Fruit fly (Drosophila melanogaster) whole organism, embryonic: ENCODE results near the gene CG12702.

ENCODE experiments used
- Ada2b ChIP-seq: fragments of 200-800 bp; sonication (Bioruptor generic); IDR thresholded peaks from 2 replicates; pipeline ENCODE4 v1.3.6; 2022; ENCODE audit warnings: missing biosample characterization, missing genetic modification characterization
- Atf3 ChIP-seq: fragments of 200-800 bp; sonication (Bioruptor generic); optimal IDR thresholded peaks from 3 replicates; lab custom pipeline; 2016; ENCODE audit warnings: missing biosample characterization, missing genetic modification characterization
- Awh ChIP-seq: fragments of 200-800 bp; sonication (Bioruptor generic); IDR thresholded peaks from 2 replicates; pipeline ENCODE4, ENCODE4 v1.3.6; 2022; ENCODE audit warnings: missing biosample characterization, missing genetic modification characterization
- Bgb ChIP-seq: fragments of 200-800 bp; sonication (Bioruptor generic); IDR thresholded peaks from 2 replicates; pipeline ENCODE4 v1.3.6; 2022; ENCODE audit warnings: missing biosample characterization, missing genetic modification characterization; ENCODE audit not compliant: partially characterized antibody
- CG10147 ChIP-seq: fragments of 200-800 bp; sonication (Bioruptor generic); optimal IDR thresholded peaks from 2 replicates; lab custom pipeline; 2019; ENCODE audit warnings: missing biosample characterization, mild to moderate bottlenecking, missing genetic modification characterization, moderate library complexity
- CG10366 ChIP-seq: fragments of 200-800 bp; sonication (Bioruptor generic); IDR thresholded peaks from 2 replicates; pipeline ENCODE4 v1.3.6; 2022; ENCODE audit warnings: missing biosample characterization, missing genetic modification characterization
- CG11398 ChIP-seq: fragments of 200-800 bp; sonication (Bioruptor generic); optimal IDR thresholded peaks from 2 replicates; lab custom pipeline; 2016; ENCODE audit warnings: missing biosample characterization, missing genetic modification characterization
- CG12236 ChIP-seq: fragments of 200-800 bp; sonication (Bioruptor generic); optimal IDR thresholded peaks from 2 replicates; lab custom pipeline; 2016; ENCODE audit warnings: missing biosample characterization, missing genetic modification characterization
- CG12942 ChIP-seq: fragments of 200-800 bp; sonication (Bioruptor generic); optimal IDR thresholded peaks from 3 replicates; lab custom pipeline; 2016; ENCODE audit warnings: missing biosample characterization, missing genetic modification characterization
- CG15601 ChIP-seq: fragments of 200-800 bp; sonication (Bioruptor generic); optimal IDR thresholded peaks from 3 replicates; lab custom pipeline; 2019; ENCODE audit warnings: missing biosample characterization, mild to moderate bottlenecking, missing genetic modification characterization, moderate library complexity
- CG16815 ChIP-seq: fragments of 200-800 bp; sonication (Bioruptor generic); optimal IDR thresholded peaks from 3 replicates; lab custom pipeline; 2017; ENCODE audit warnings: missing biosample characterization, mild to moderate bottlenecking, missing genetic modification characterization
- CG17568 ChIP-seq: fragments of 200-800 bp; sonication (Bioruptor generic); optimal IDR thresholded peaks from 2 replicates; lab custom pipeline; 2018; ENCODE audit warnings: missing biosample characterization, mild to moderate bottlenecking, missing genetic modification characterization, moderate library complexity
- CG17829 ChIP-seq: fragments of 200-800 bp; optimal IDR thresholded peaks from 2 replicates; lab custom pipeline; 2019; ENCODE audit warnings: missing biosample characterization, mild to moderate bottlenecking, missing genetic modification characterization, moderate library complexity
- CG2129 ChIP-seq: fragments of 200-800 bp; sonication (Bioruptor generic); IDR thresholded peaks from 2 replicates; pipeline ENCODE4 v1.3.6; 2022; ENCODE audit warnings: missing biosample characterization, missing genetic modification characterization; ENCODE audit not compliant: partially characterized antibody
- CG2199 ChIP-seq: fragments of 200-800 bp; sonication (Bioruptor generic); IDR thresholded peaks from 3 replicates; pipeline ENCODE4 v1.3.6; 2022; ENCODE audit warnings: missing biosample characterization, missing genetic modification characterization
- CG2889 ChIP-seq: fragments of 200-800 bp; sonication (Bioruptor generic); IDR thresholded peaks from 3 replicates; pipeline ENCODE4 v1.3.6; 2022; ENCODE audit warnings: missing biosample characterization, missing genetic modification characterization
- CG31224 ChIP-seq: fragments of 200-800 bp; sonication (Bioruptor generic); IDR thresholded peaks from 2 replicates; pipeline ENCODE4 v1.3.6; 2022; ENCODE audit warnings: missing biosample characterization, missing genetic modification characterization
- CG32772 ChIP-seq: fragments of 200-800 bp; sonication (Bioruptor generic); IDR thresholded peaks from 2 replicates; pipeline ENCODE4 v1.3.6; 2022; ENCODE audit warnings: missing biosample characterization, missing genetic modification characterization
- CG3281 ChIP-seq: fragments of 200-800 bp; sonication (Bioruptor generic); optimal IDR thresholded peaks from 3 replicates; lab custom pipeline; 2017; ENCODE audit warnings: missing biosample characterization, mild to moderate bottlenecking, missing genetic modification characterization
- CG34224 ChIP-seq: fragments of 200-800 bp; sonication (Bioruptor generic); IDR thresholded peaks from 3 replicates; pipeline ENCODE4 v1.3.6; 2022; ENCODE audit warnings: missing biosample characterization, missing genetic modification characterization; ENCODE audit not compliant: partially characterized antibody
- CG4730 ChIP-seq: fragments of 200-800 bp; sonication (Bioruptor generic); IDR thresholded peaks from 2 replicates; pipeline ENCODE4 v1.3.6; 2022; ENCODE audit warnings: missing biosample characterization, missing genetic modification characterization
- CG6765 ChIP-seq: fragments of 200-800 bp; sonication (Bioruptor generic); optimal IDR thresholded peaks from 3 replicates; lab custom pipeline; 2017; ENCODE audit warnings: missing biosample characterization, mild to moderate bottlenecking, missing genetic modification characterization
- CG7372 ChIP-seq: fragments of 200-800 bp; sonication (Bioruptor generic); IDR thresholded peaks from 2 replicates; pipeline ENCODE4 v1.3.6; 2022; ENCODE audit warnings: missing biosample characterization, missing genetic modification characterization
- CG9215 ChIP-seq: fragments of 200-800 bp; sonication (Bioruptor generic); IDR thresholded peaks from 2 replicates; pipeline ENCODE4 v1.3.6; 2022; ENCODE audit warnings: missing biosample characterization, missing genetic modification characterization
- CG9932 ChIP-seq: fragments of 200-800 bp; sonication (Bioruptor generic); IDR thresholded peaks from 2 replicates; pipeline ENCODE4 v1.3.6; 2022; ENCODE audit warnings: missing biosample characterization, missing genetic modification characterization
- Dip3 ChIP-seq: fragments of 200-800 bp; sonication (Bioruptor generic); optimal IDR thresholded peaks from 3 replicates; lab custom pipeline; 2016; ENCODE audit warnings: missing biosample characterization, missing genetic modification characterization
- Hmr ChIP-seq: fragments of 200-800 bp; sonication (Bioruptor generic); optimal IDR thresholded peaks from 3 replicates; lab custom pipeline; 2017; ENCODE audit warnings: mild to moderate bottlenecking, missing biosample characterization, missing genetic modification reagents, missing genetic modification characterization
- Hr78 ChIP-seq, 2 experiments: fragments of 200-800 bp in 1 of 2; fragments of >200 bp in 1 of 2; sonication (Bioruptor generic) in 1 of 2; optimal IDR thresholded peaks; 2 replicates each; lab custom pipeline; 2017 to 2019; ENCODE audit warnings: missing biosample characterization in 2 of 2, missing genetic modification characterization in 2 of 2, mild to moderate bottlenecking in 1 of 2, moderate library complexity in 1 of 2
- Mes4 ChIP-seq: fragments of 200-800 bp; sonication (Bioruptor generic); optimal IDR thresholded peaks from 2 replicates; lab custom pipeline; 2016; ENCODE audit warnings: missing biosample characterization, missing genetic modification characterization
- Myb ChIP-seq: fragments of 200-800 bp; sonication (Bioruptor generic); optimal IDR thresholded peaks from 2 replicates; lab custom pipeline; 2016; ENCODE audit warnings: missing biosample characterization, missing genetic modification characterization
- Optix ChIP-seq: fragments of 200-800 bp; sonication (Bioruptor generic); IDR thresholded peaks from 3 replicates; pipeline ENCODE4 v1.3.6; 2022; ENCODE audit warnings: missing biosample characterization, missing genetic modification characterization
- PHDP ChIP-seq: fragments of 200-800 bp; sonication (Bioruptor generic); optimal IDR thresholded peaks from 3 replicates; lab custom pipeline; 2018; ENCODE audit warnings: missing biosample characterization, mild to moderate bottlenecking, missing genetic modification characterization, moderate library complexity
- Pdp1 ChIP-seq, 2 experiments: fragments of 200-800 bp; sonication (Bioruptor generic); optimal IDR thresholded peaks; 3 replicates each; lab custom pipeline; 2016; ENCODE audit warnings: missing biosample characterization in 2 of 2, missing genetic modification characterization in 2 of 2, mild to moderate bottlenecking in 1 of 2, moderate library complexity in 1 of 2
- Scr ChIP-seq: fragments of 200-800 bp; sonication (Bioruptor generic); IDR thresholded peaks from 2 replicates; pipeline ENCODE4 v1.3.6; 2022; ENCODE audit warnings: missing biosample characterization, missing genetic modification characterization; ENCODE audit not compliant: partially characterized antibody
- YL-1 ChIP-seq: fragments of 200-800 bp; sonication (Bioruptor generic); optimal IDR thresholded peaks from 3 replicates; lab custom pipeline; 2017; ENCODE audit warnings: missing biosample characterization, mild to moderate bottlenecking, missing genetic modification characterization
- al ChIP-seq: fragments of 200-800 bp; sonication (Bioruptor generic); IDR thresholded peaks from 2 replicates; pipeline ENCODE4 v1.3.6; 2022; ENCODE audit warnings: missing biosample characterization, missing genetic modification characterization
- bcd ChIP-seq: fragments of 200-800 bp; sonication (Bioruptor generic); optimal IDR thresholded peaks from 2 replicates; lab custom pipeline; 2017; ENCODE audit warnings: missing biosample characterization, mild to moderate bottlenecking, missing genetic modification characterization
- bsh ChIP-seq, 2 experiments: fragments of 200-800 bp; sonication (Bioruptor generic); optimal IDR thresholded peaks; 2 replicates each; lab custom pipeline; 2017 to 2018; ENCODE audit warnings: mild to moderate bottlenecking in 2 of 2, missing biosample characterization in 2 of 2, missing genetic modification characterization in 2 of 2, moderate library complexity in 1 of 2
- ewg ChIP-seq: fragments of 200-800 bp; sonication (Bioruptor generic); optimal IDR thresholded peaks from 3 replicates; lab custom pipeline; 2017; ENCODE audit warnings: mild to moderate bottlenecking, missing biosample characterization, missing genetic modification reagents, missing genetic modification characterization
- ftz-f1 ChIP-seq: fragments of 200-800 bp; sonication (Bioruptor generic); optimal IDR thresholded peaks from 2 replicates; lab custom pipeline; 2016; ENCODE audit warnings: missing biosample characterization, missing genetic modification characterization
- gsb-n ChIP-seq: fragments of 200-800 bp; sonication (Bioruptor generic); optimal IDR thresholded peaks from 3 replicates; lab custom pipeline; 2018; ENCODE audit warnings: missing biosample characterization, mild to moderate bottlenecking, missing genetic modification characterization
- lola ChIP-seq, 3 experiments: fragments of >200 bp in 2 of 3; fragments of 200-800 bp in 1 of 3; sonication (Bioruptor generic) in 1 of 3; optimal IDR thresholded peaks; 2 replicates each; lab custom pipeline; 2017 to 2019; ENCODE audit warnings: missing biosample characterization in 3 of 3, missing genetic modification characterization in 3 of 3, mild to moderate bottlenecking in 1 of 3, moderate library complexity in 1 of 3
- maf-S ChIP-seq: fragments of 200-800 bp; sonication (Bioruptor generic); optimal IDR thresholded peaks from 2 replicates; lab custom pipeline; 2016; ENCODE audit warnings: missing biosample characterization, missing genetic modification characterization
- pb ChIP-seq: fragments of 200-800 bp; sonication (Bioruptor generic); optimal IDR thresholded peaks from 3 replicates; lab custom pipeline; 2016; ENCODE audit warnings: missing biosample characterization, missing genetic modification characterization
- phol ChIP-seq: fragments of 200-800 bp; sonication (Bioruptor generic); optimal IDR thresholded peaks from 3 replicates; lab custom pipeline; 2018; ENCODE audit warnings: missing biosample characterization, mild to moderate bottlenecking, missing genetic modification characterization, moderate library complexity
- pita ChIP-seq: fragments of 200-800 bp; sonication (Bioruptor generic); optimal IDR thresholded peaks from 2 replicates; lab custom pipeline; 2017; ENCODE audit warnings: missing biosample characterization, mild to moderate bottlenecking, missing genetic modification characterization
- ro ChIP-seq: fragments of 200-800 bp; sonication (Bioruptor generic); IDR thresholded peaks from 2 replicates; pipeline ENCODE4 v1.3.6; 2022; ENCODE audit warnings: missing biosample characterization, missing genetic modification characterization
- salm ChIP-seq: fragments of 200-800 bp; sonication (Bioruptor generic); optimal IDR thresholded peaks from 2 replicates; lab custom pipeline; 2018; ENCODE audit warnings: missing biosample characterization, mild to moderate bottlenecking, missing genetic modification characterization
- vvl ChIP-seq: fragments of 200-800 bp; sonication (Bioruptor generic); IDR thresholded peaks from 2 replicates; pipeline ENCODE4 v1.3.6; 2022; ENCODE audit warnings: missing biosample characterization, missing genetic modification characterization

Gene CG12702

DNA sequence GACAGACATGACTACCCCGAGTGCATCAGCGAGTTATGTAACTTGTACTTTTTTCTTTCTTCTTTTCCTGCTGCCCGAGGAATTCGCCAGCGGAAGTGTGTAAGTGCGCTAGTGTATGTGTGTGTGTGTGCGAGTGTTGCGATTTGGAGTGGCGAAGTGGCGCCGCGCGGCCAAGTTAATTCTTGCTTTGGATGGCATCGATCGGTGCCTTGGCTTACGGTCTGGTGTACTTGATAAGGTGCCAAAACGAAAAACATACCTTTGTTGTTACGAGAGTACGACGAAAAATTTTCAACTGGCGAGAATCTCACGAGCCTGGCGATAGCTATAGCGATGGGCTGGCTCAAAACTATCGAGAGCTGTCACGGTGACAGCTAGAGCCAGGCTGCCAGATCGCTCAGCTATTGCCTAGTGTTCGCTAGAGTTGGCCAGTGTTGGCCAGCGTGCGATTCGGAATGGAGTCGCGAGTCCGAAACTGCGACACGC, 20.6 kb downstream of the CG12702 start, which contains the start of the genes CG18809, COX6B, CG33932 and Rpp20:
TSS of gene CG18809 (minus strand) at position 333 of the 486 bp plus-strand sequence.
TSS of gene COX6B (minus strand) at position 333 of the 486 bp plus-strand sequence.
TSS of gene CG33932 (plus strand) at position 429 of the 486 bp plus-strand sequence.
TSS of gene Rpp20 (plus strand) at position 429 of the 486 bp plus-strand sequence.
- TF ChIP-seq CG31224 (GFP tag; lab: Robert Waterston, UW), result 0 out of 2 replicates have a peak, but pooled peaks have one; percentile 24
- TF ChIP-seq Ada2b, result no peak
- peak; percentile 2 for TF ChIP-seq CG12236
- TF ChIP-seq lola (GFP tag; optimal IDR thresholded peaks at IDR 0.05; lab: Kevin White, UChicago), result no peak
- TF ChIP-seq CG16815 (GFP tag; lab: Kevin White, UChicago), result peak; percentile 25
- TF ChIP-seq maf-S (GFP tag; lab: Kevin White, UChicago), result peak; percentile 71
- peak; percentile 94 for TF ChIP-seq YL-1 (GFP tag; lab: Kevin White, UChicago)
- no peak for TF ChIP-seq ro (GFP tag; lab: Robert Waterston, UW)
- TF ChIP-seq CG2889 (GFP tag; lab: Robert Waterston, UW), result no peak
- 0 out of 2 replicates have a peak, but pooled peaks have one; percentile 11 for TF ChIP-seq CG4730
- TF ChIP-seq salm (tag; lab: Kevin White, UChicago), result no peak
- peak; percentile 34 for TF ChIP-seq Mes4 (GFP tag; lab: Kevin White, UChicago)
- TF ChIP-seq Hr78 (GFP tag; optimal IDR thresholded peaks at IDR 0.05; lab: Kevin White, UChicago), result no peak
- TF ChIP-seq Awh (GFP tag; lab: Robert Waterston, UW), result peak; percentile 35; the same call in 1 of the 2 replicates
- no peak for TF ChIP-seq pita
- TF ChIP-seq CG3281, result peak; percentile 60
- peak; percentile 57 for TF ChIP-seq CG15601
- peak; percentile 92 for TF ChIP-seq Scr (GFP tag; lab: Robert Waterston, UW)
- peak; percentile 63 for TF ChIP-seq al (GFP tag; lab: Robert Waterston, UW)
- 0 out of 2 replicates have a peak, but pooled peaks have one; percentile 26 for TF ChIP-seq CG9215
- TF ChIP-seq CG10366 (GFP tag; lab: Robert Waterston, UW), result peak; percentile 51
- peak; percentile 38; the same call in 1 of the 2 replicates for TF ChIP-seq CG32772 (GFP tag; lab: Robert Waterston, UW)
- 0 out of 3 replicates have a peak, but pooled peaks have one; percentile 48 for TF ChIP-seq Optix (GFP tag; lab: Robert Waterston, UW)
- peak; percentile 47 for TF ChIP-seq CG7372
- peak; percentile 84 for TF ChIP-seq CG2129 (GFP tag; lab: Robert Waterston, UW)
- TF ChIP-seq phol (tag; lab: Kevin White, UChicago), result peak; percentile 71
- peak; percentile 72 for TF ChIP-seq CG17829 (tag; lab: Kevin White, UChicago)
- TF ChIP-seq CG2199 (GFP tag; lab: Robert Waterston, UW), result 0 out of 3 replicates have a peak, but pooled peaks have one; percentile 24
- TF ChIP-seq ftz-f1 (GFP tag; lab: Kevin White, UChicago), result peak; percentile 73
- TF ChIP-seq CG10147 (GFP tag; lab: Kevin White, UChicago), result peak; percentile 11
- TF ChIP-seq CG12942 (GFP tag; lab: Kevin White, UChicago), result peak; percentile 68
- TF ChIP-seq ewg (GFP tag; lab: Kevin White, UChicago), result peak; percentile 79
- peak; percentile 51 for TF ChIP-seq CG6765 (GFP tag; lab: Kevin White, UChicago)
- TF ChIP-seq Dip3 (GFP tag; lab: Kevin White, UChicago), result peak; percentile 76
- peak; percentile 78 for TF ChIP-seq Myb (GFP tag; lab: Kevin White, UChicago)
- TF ChIP-seq Pdp1 (GFP tag; optimal IDR thresholded peaks at IDR 0.05; lab: Kevin White, UChicago), result peak; percentile 38 to 96
- peak; percentile 91 for TF ChIP-seq CG34224 (GFP tag; lab: Robert Waterston, UW)
- TF ChIP-seq Bgb, result peak; percentile 99
- peak; percentile 28 for TF ChIP-seq pb (GFP tag; lab: Kevin White, UChicago)
- peak; percentile 90 for TF ChIP-seq CG9932 (GFP tag; lab: Robert Waterston, UW)
- TF ChIP-seq bcd (GFP tag; lab: Kevin White, UChicago), result peak; percentile 74
- peak; percentile 59 for TF ChIP-seq CG11398
- TF ChIP-seq PHDP (tag; lab: Kevin White, UChicago), result peak; percentile 45
- TF ChIP-seq vvl, result peak; percentile 77
- TF ChIP-seq bsh (GFP tag; optimal IDR thresholded peaks at IDR 0.05; lab: Kevin White, UChicago), result peak in 1 of 2 experiments; percentile 23
- no peak for TF ChIP-seq CG17568 (GFP tag; lab: Kevin White, UChicago)
- peak; percentile 56 for TF ChIP-seq Atf3
- no peak for TF ChIP-seq gsb-n (tag; lab: Kevin White, UChicago)
- peak; percentile 85 for TF ChIP-seq Hmr (GFP tag; lab: Kevin White, UChicago)
